Fruit fly (Drosophila melanogaster) whole organism, embryonic: Measurements from ENCODE around the gene CG4210.
A peak's percentile ranks its signal among the peaks of the same experiment; 100 is the strongest.

ENCODE experiments used
- Atf-2 ChIP-seq: fragments of 200-800 bp; sonication (Bioruptor generic); optimal IDR thresholded peaks from 2 replicates; lab custom pipeline; 2016; ENCODE audit warnings: missing biosample characterization, missing genetic modification characterization
- CG10654 ChIP-seq: fragments of 200-800 bp; sonication (Bioruptor generic); optimal IDR thresholded peaks from 2 replicates; lab custom pipeline; 2016; ENCODE audit warnings: missing biosample characterization, missing genetic modification characterization
- CG11456 ChIP-seq: fragments of 200-800 bp; sonication (Bioruptor generic); IDR thresholded peaks from 3 replicates; pipeline ENCODE4 v1.3.6; 2022; ENCODE audit warnings: missing biosample characterization, missing genetic modification characterization
- CG12219 ChIP-seq: fragments of 200-800 bp; sonication (Bioruptor generic); optimal IDR thresholded peaks from 3 replicates; lab custom pipeline; 2018; ENCODE audit warnings: missing biosample characterization, mild to moderate bottlenecking, missing genetic modification characterization
- CG14965 ChIP-seq: fragments of 200-800 bp; sonication (Bioruptor generic); optimal IDR thresholded peaks from 2 replicates; lab custom pipeline; 2016; ENCODE audit warnings: missing biosample characterization, missing genetic modification characterization, borderline replicate concordance
- CG17359 ChIP-seq: fragments of 200-800 bp; sonication (Bioruptor generic); optimal IDR thresholded peaks from 3 replicates; lab custom pipeline; 2018; ENCODE audit warnings: missing biosample characterization, mild to moderate bottlenecking, missing genetic modification characterization, moderate library complexity
- CG2129 ChIP-seq: fragments of 200-800 bp; sonication (Bioruptor generic); IDR thresholded peaks from 2 replicates; pipeline ENCODE4 v1.3.6; 2022; ENCODE audit warnings: missing biosample characterization, missing genetic modification characterization; ENCODE audit not compliant: partially characterized antibody
- CG30020 ChIP-seq: fragments of 200-800 bp; optimal IDR thresholded peaks from 2 replicates; lab custom pipeline; 2019; ENCODE audit warnings: missing biosample characterization, mild to moderate bottlenecking, missing genetic modification characterization, moderate library complexity
- CG31365 ChIP-seq: fragments of 200-800 bp; sonication (Bioruptor generic); optimal IDR thresholded peaks from 2 replicates; lab custom pipeline; 2018; ENCODE audit warnings: missing biosample characterization, mild to moderate bottlenecking, missing genetic modification characterization
- CG43689 ChIP-seq: fragments of 200-800 bp; sonication (Bioruptor generic); IDR thresholded peaks from 2 replicates; pipeline ENCODE4 v1.3.6; 2022; ENCODE audit warnings: missing biosample characterization, missing genetic modification characterization
- CG4424 ChIP-seq: fragments of 200-800 bp; sonication (Bioruptor generic); optimal IDR thresholded peaks from 3 replicates; lab custom pipeline; 2016; ENCODE audit warnings: missing biosample characterization, missing genetic modification characterization
- CG4707 ChIP-seq: fragments of 200-800 bp; sonication (Bioruptor generic); optimal IDR thresholded peaks from 2 replicates; lab custom pipeline; 2018; ENCODE audit warnings: missing biosample characterization, mild to moderate bottlenecking, missing genetic modification characterization, moderate library complexity
- CG4820 ChIP-seq: fragments of 200-800 bp; sonication (Bioruptor generic); optimal IDR thresholded peaks from 3 replicates; lab custom pipeline; 2016; ENCODE audit warnings: missing biosample characterization, missing genetic modification characterization
- CG7357 ChIP-seq: fragments of 200-800 bp; sonication (Bioruptor generic); IDR thresholded peaks from 3 replicates; pipeline ENCODE4 v1.3.6; 2022; ENCODE audit warnings: missing biosample characterization, missing genetic modification characterization
- CG7963 ChIP-seq: fragments of 200-800 bp; sonication (Bioruptor generic); IDR thresholded peaks from 3 replicates; pipeline ENCODE4 v1.3.6; 2022; ENCODE audit warnings: missing biosample characterization, missing genetic modification characterization; ENCODE audit not compliant: partially characterized antibody
- Dip2 ChIP-seq: fragments of 200-800 bp; sonication (Bioruptor generic); IDR thresholded peaks from 2 replicates; pipeline ENCODE4 v1.3.6; 2022; ENCODE audit warnings: missing biosample characterization, missing genetic modification characterization
- Fer1 ChIP-seq: fragments of 200-800 bp; sonication (Bioruptor generic); optimal IDR thresholded peaks from 2 replicates; lab custom pipeline; 2017; ENCODE audit warnings: missing biosample characterization, mild to moderate bottlenecking, missing genetic modification characterization
- Fer2 ChIP-seq: fragments of 200-800 bp; sonication (Bioruptor generic); optimal IDR thresholded peaks from 2 replicates; lab custom pipeline; 2018; ENCODE audit warnings: missing biosample characterization, mild to moderate bottlenecking, missing genetic modification characterization, moderate library complexity
- Hand ChIP-seq: fragments of 200-800 bp; sonication (Bioruptor generic); optimal IDR thresholded peaks from 2 replicates; lab custom pipeline; 2017; ENCODE audit warnings: mild to moderate bottlenecking, missing biosample characterization, missing genetic modification reagents, missing genetic modification characterization
- Lim3 ChIP-seq: fragments of 200-800 bp; sonication (Bioruptor generic); IDR thresholded peaks from 2 replicates; pipeline ENCODE4 v1.3.6; 2022; ENCODE audit warnings: missing biosample characterization, missing genetic modification characterization
- Rfx ChIP-seq: fragments of 200-800 bp; sonication (Bioruptor generic); IDR thresholded peaks from 2 replicates; pipeline ENCODE4 v1.3.6; 2022; ENCODE audit warnings: missing biosample characterization, missing genetic modification characterization
- Spps ChIP-seq: fragments of 200-800 bp; sonication (Bioruptor generic); optimal IDR thresholded peaks from 2 replicates; lab custom pipeline; 2018; ENCODE audit warnings: missing biosample characterization, mild to moderate bottlenecking, missing genetic modification characterization
- Tbp ChIP-seq: fragments of >200 bp; optimal IDR thresholded peaks from 2 replicates; lab custom pipeline; 2018; ENCODE audit warnings: missing biosample characterization, missing genetic modification characterization
- abd-A ChIP-seq: fragments of 200-800 bp; sonication (Bioruptor generic); optimal IDR thresholded peaks from 3 replicates; lab custom pipeline; 2019; ENCODE audit warnings: missing biosample characterization, mild to moderate bottlenecking, missing genetic modification characterization, moderate library complexity
- al ChIP-seq: fragments of 200-800 bp; sonication (Bioruptor generic); IDR thresholded peaks from 2 replicates; pipeline ENCODE4 v1.3.6; 2022; ENCODE audit warnings: missing biosample characterization, missing genetic modification characterization
- btn ChIP-seq: fragments of 200-800 bp; sonication (Bioruptor generic); optimal IDR thresholded peaks from 2 replicates; lab custom pipeline; 2016; ENCODE audit warnings: missing biosample characterization, missing genetic modification characterization
- chinmo ChIP-seq: fragments of 200-800 bp; sonication (Bioruptor generic); IDR thresholded peaks from 4 replicates; pipeline ENCODE4 v1.3.6; 2022; ENCODE audit warnings: missing biosample characterization, missing genetic modification characterization; ENCODE audit not compliant: partially characterized antibody
- danr ChIP-seq: fragments of 200-800 bp; sonication (Bioruptor generic); IDR thresholded peaks from 2 replicates; pipeline ENCODE4 v1.3.6; 2022; ENCODE audit warnings: missing biosample characterization, missing genetic modification characterization
- ems ChIP-seq: fragments of 200-800 bp; sonication (Bioruptor generic); optimal IDR thresholded peaks from 3 replicates; lab custom pipeline; 2016; ENCODE audit warnings: missing biosample characterization, missing genetic modification characterization
- eyg ChIP-seq: fragments of 200-800 bp; sonication (Bioruptor generic); optimal IDR thresholded peaks from 3 replicates; lab custom pipeline; 2016; ENCODE audit warnings: missing biosample characterization, missing genetic modification characterization
- fu2 ChIP-seq: fragments of 200-800 bp; sonication (Bioruptor generic); optimal IDR thresholded peaks from 2 replicates; lab custom pipeline; 2016; ENCODE audit warnings: missing biosample characterization, missing genetic modification characterization
- gcm2 ChIP-seq: fragments of 200-800 bp; sonication (Bioruptor generic); optimal IDR thresholded peaks from 2 replicates; lab custom pipeline; 2016; ENCODE audit warnings: missing biosample characterization, missing genetic modification characterization
- kah ChIP-seq: fragments of 200-800 bp; sonication (Bioruptor generic); optimal IDR thresholded peaks from 2 replicates; lab custom pipeline; 2018; ENCODE audit warnings: missing biosample characterization, mild to moderate bottlenecking, missing genetic modification characterization
- knrl ChIP-seq: fragments of 200-800 bp; sonication (Bioruptor generic); IDR thresholded peaks from 3 replicates; pipeline ENCODE4 v1.3.6; 2022; ENCODE audit warnings: missing biosample characterization, missing genetic modification characterization; ENCODE audit not compliant: partially characterized antibody
- lola ChIP-seq, 3 experiments: fragments of >200 bp in 2 of 3; fragments of 200-800 bp in 1 of 3; sonication (Bioruptor generic) in 1 of 3; optimal IDR thresholded peaks; 2 replicates each; lab custom pipeline; 2017 to 2019; ENCODE audit warnings: missing biosample characterization in 3 of 3, missing genetic modification characterization in 3 of 3, mild to moderate bottlenecking in 1 of 3, moderate library complexity in 1 of 3
- nom ChIP-seq: fragments of 200-800 bp; sonication (Bioruptor generic); optimal IDR thresholded peaks from 2 replicates; lab custom pipeline; 2017; ENCODE audit warnings: missing biosample characterization, missing genetic modification characterization, mild to moderate bottlenecking, moderate library complexity, missing genetic modification reagents
- otp ChIP-seq: fragments of 200-800 bp; sonication (Bioruptor generic); IDR thresholded peaks from 3 replicates; pipeline ENCODE4, ENCODE4 v1.3.6; 2022; ENCODE audit warnings: missing biosample characterization, missing genetic modification characterization
- pzg ChIP-seq: fragments of 200-800 bp; sonication (Bioruptor generic); optimal IDR thresholded peaks from 3 replicates; lab custom pipeline; 2018; ENCODE audit warnings: missing biosample characterization, mild to moderate bottlenecking, missing genetic modification characterization, moderate library complexity
- rib ChIP-seq: fragments of 200-800 bp; sonication (Bioruptor generic); IDR thresholded peaks from 2 replicates; pipeline ENCODE4 v1.3.6; 2022; ENCODE audit warnings: missing biosample characterization, missing genetic modification characterization
- ro ChIP-seq: fragments of 200-800 bp; sonication (Bioruptor generic); IDR thresholded peaks from 2 replicates; pipeline ENCODE4 v1.3.6; 2022; ENCODE audit warnings: missing biosample characterization, missing genetic modification characterization
- schlank ChIP-seq: fragments of 200-800 bp; sonication (Bioruptor generic); optimal IDR thresholded peaks from 2 replicates; lab custom pipeline; 2018; ENCODE audit warnings: missing biosample characterization, mild to moderate bottlenecking, missing genetic modification characterization
- slbo ChIP-seq: fragments of 200-800 bp; sonication (Bioruptor generic); IDR thresholded peaks from 2 replicates; pipeline ENCODE4 v1.3.6; 2022; ENCODE audit warnings: missing biosample characterization, missing genetic modification characterization
- sob ChIP-seq: fragments of 200-800 bp; sonication (Bioruptor generic); IDR thresholded peaks from 2 replicates; pipeline ENCODE4 v1.3.6; 2022; ENCODE audit warnings: missing biosample characterization, missing genetic modification characterization
- toy ChIP-seq: fragments of 200-800 bp; sonication (Bioruptor generic); IDR thresholded peaks from 2 replicates; pipeline ENCODE4 v1.3.6; 2022; ENCODE audit warnings: missing biosample characterization, missing genetic modification characterization
- trh ChIP-seq: fragments of 200-800 bp; sonication (Bioruptor generic); optimal IDR thresholded peaks from 2 replicates; lab custom pipeline; 2016; ENCODE audit warnings: missing biosample characterization, missing genetic modification characterization
- ttk ChIP-seq: fragments of 200-800 bp; sonication (Bioruptor generic); IDR thresholded peaks from 2 replicates; pipeline ENCODE4 v2.1.2; 2022; ENCODE audit warnings: missing biosample characterization, missing genetic modification characterization
- twi ChIP-seq: fragments of 200-800 bp; optimal IDR thresholded peaks from 2 replicates; lab custom pipeline; 2019; ENCODE audit warnings: missing biosample characterization, mild to moderate bottlenecking, missing genetic modification characterization, moderate library complexity
- unpg ChIP-seq: fragments of 200-800 bp; sonication (Bioruptor generic); optimal IDR thresholded peaks from 3 replicates; lab custom pipeline; 2018; ENCODE audit warnings: missing biosample characterization, mild to moderate bottlenecking, missing genetic modification characterization, moderate library complexity
- wek ChIP-seq: fragments of 200-800 bp; sonication (Bioruptor generic); optimal IDR thresholded peaks from 3 replicates; lab custom pipeline; 2018; ENCODE audit warnings: missing biosample characterization, mild to moderate bottlenecking, missing genetic modification characterization, moderate library complexity

The CG4210 gene

DNA sequence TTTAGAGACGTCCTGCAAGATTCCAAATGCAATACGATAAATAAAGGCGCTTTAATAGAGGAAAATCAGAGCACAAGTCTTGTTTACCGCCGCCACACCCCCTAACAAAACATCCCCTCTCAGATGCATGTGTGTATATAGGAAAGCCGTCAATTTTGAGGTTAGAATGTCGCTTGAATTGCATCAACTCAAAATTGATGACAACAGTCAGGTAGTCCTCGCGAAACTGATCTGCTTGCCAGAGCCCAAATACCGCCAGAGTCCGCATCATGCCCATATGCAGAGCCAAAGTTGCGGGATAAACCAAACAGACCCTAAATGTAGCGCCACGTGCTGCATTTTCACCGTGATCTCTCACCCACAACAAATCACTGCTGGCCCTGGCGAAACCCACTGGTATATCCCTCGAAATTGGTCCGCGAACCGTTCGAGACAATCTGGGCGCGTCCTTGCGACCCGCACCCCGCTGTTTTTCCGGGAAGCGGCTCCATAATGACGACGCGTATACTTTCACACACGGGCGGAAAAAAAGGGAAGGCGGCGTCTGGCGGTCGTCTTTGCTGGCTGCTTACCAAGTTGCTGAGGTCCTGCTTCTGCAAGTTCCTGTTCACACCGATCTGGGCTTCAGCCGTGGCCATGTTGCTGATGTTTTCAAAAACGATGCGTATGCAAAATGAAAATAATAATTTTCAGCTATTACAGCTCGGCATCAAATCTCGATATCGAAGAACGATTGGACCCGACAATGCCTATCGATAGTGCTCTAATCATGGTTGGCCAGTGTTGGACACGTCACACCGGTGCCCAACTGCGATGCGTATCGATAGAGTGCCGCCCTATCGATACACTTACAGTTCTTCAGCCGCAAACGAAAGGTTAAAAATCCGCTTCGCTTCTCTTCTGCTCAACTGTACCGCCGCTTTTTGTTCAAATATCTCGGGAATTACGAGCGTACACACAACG is 49.2 kb downstream of the CG4210 start, which contains the start of the genes eIF2gamma and Set (continued):
- TF ChIP-seq knrl (GFP tag; lab: Robert Waterston, UW) (peak; percentile 94), CG4424 (GFP tag; lab: Kevin White, UChicago) (no peak), CG12219 (GFP tag; lab: Kevin White, UChicago) (no peak), ems (peak; percentile 17), lola (GFP tag; optimal IDR thresholded peaks at IDR 0.05; lab: Kevin White, UChicago) (no peak), trh (GFP tag; lab: Kevin White, UChicago) (no peak), schlank (tag; lab: Kevin White, UChicago) (no peak), unpg (GFP tag; lab: Kevin White, UChicago) (no peak), CG43689 (GFP tag; lab: Robert Waterston, UW) (no peak), CG2129 (GFP tag; lab: Robert Waterston, UW) (peak; percentile 88), CG7357 (GFP tag; lab: Robert Waterston, UW) (no peak), Hand (no peak), fu2 (GFP tag; lab: Kevin White, UChicago) (peak; percentile 33), eyg (GFP tag; lab: Kevin White, UChicago) (peak; percentile 19), CG4707 (GFP tag; lab: Kevin White, UChicago) (no peak), Fer2 (no peak), CG7963 (GFP tag; lab: Robert Waterston, UW) (peak; percentile 98), rib (no peak), Atf-2 (GFP tag; lab: Kevin White, UChicago) (peak; percentile 11), toy (no peak), kah (GFP tag; lab: Kevin White, UChicago) (no peak), CG14965 (GFP tag; lab: Kevin White, UChicago) (no peak), pzg (GFP tag; lab: Kevin White, UChicago) (peak; percentile 96), ttk (no peak; the same call in 1 of the 2 replicates), al (GFP tag; lab: Robert Waterston, UW) (peak; percentile 45), CG4820 (GFP tag; lab: Kevin White, UChicago) (no peak), twi (tag; lab: Kevin White, UChicago) (peak; percentile 53), CG17359 (tag; lab: Kevin White, UChicago) (no peak), Lim3 (no peak), CG11456 (peak; percentile 78; the same call in 2 of the 3 replicates), danr (GFP tag; lab: Robert Waterston, UW) (no peak), CG10654 (GFP tag; lab: Kevin White, UChicago) (no peak), slbo (GFP tag; lab: Robert Waterston, UW) (peak; percentile 72), Tbp (GFP tag; lab: Kevin White, UChicago) (peak; percentile 17), otp (GFP tag; lab: Robert Waterston, UW) (0 out of 3 replicates have a peak, but pooled peaks have one; percentile 26), wek (GFP tag; lab: Kevin White, UChicago) (no peak), gcm2 (GFP tag; lab: Kevin White, UChicago) (no peak), ro (no peak), Spps (tag; lab: Kevin White, UChicago) (no peak), abd-A (tag; lab: Kevin White, UChicago) (no peak), nom (GFP tag; lab: Kevin White, UChicago) (peak; percentile 18), CG30020 (tag; lab: Kevin White, UChicago) (no peak), Dip2 (no peak), CG31365 (no peak), Rfx (GFP tag; lab: Robert Waterston, UW) (peak; percentile 86), Fer1 (GFP tag; lab: Kevin White, UChicago) (peak; percentile 20), chinmo (GFP tag; lab: Robert Waterston, UW) (peak; percentile 95), btn (GFP tag; lab: Kevin White, UChicago) (no peak), sob (GFP tag; lab: Robert Waterston, UW) (peak; percentile 82)
